Fruit fly (Drosophila melanogaster) whole organism, embryonic: Measurements from ENCODE around the gene frj.

Experiments used
- Atf6 ChIP-seq: fragments of 200-800 bp; sonication (Bioruptor generic); IDR thresholded peaks from 2 replicates; pipeline ENCODE4 v1.3.6; 2022; ENCODE audit warnings: missing biosample characterization, missing genetic modification characterization
- Bdp1 ChIP-seq: fragments of 200-800 bp; sonication (Bioruptor generic); optimal IDR thresholded peaks from 3 replicates; lab custom pipeline; 2016; ENCODE audit warnings: missing biosample characterization, missing genetic modification characterization
- CG10431 ChIP-seq: fragments of 200-800 bp; sonication (Bioruptor generic); optimal IDR thresholded peaks from 3 replicates; lab custom pipeline; 2018; ENCODE audit warnings: missing biosample characterization, mild to moderate bottlenecking, missing genetic modification characterization
- CG10543 ChIP-seq: fragments of 200-800 bp; sonication (Bioruptor generic); optimal IDR thresholded peaks from 3 replicates; lab custom pipeline; 2017; ENCODE audit warnings: missing biosample characterization, mild to moderate bottlenecking, missing genetic modification characterization, moderate library complexity
- CG10959 ChIP-seq: fragments of 200-800 bp; sonication (Bioruptor generic); IDR thresholded peaks from 2 replicates; pipeline ENCODE4 v1.3.6; 2022; ENCODE audit warnings: missing biosample characterization, missing genetic modification characterization
- CG11695 ChIP-seq: fragments of 200-800 bp; sonication (Bioruptor generic); IDR thresholded peaks from 3 replicates; pipeline ENCODE4 v1.3.6; 2022; ENCODE audit warnings: missing biosample characterization, missing genetic modification characterization
- CG11696 ChIP-seq: fragments of 200-800 bp; sonication (Bioruptor generic); IDR thresholded peaks from 2 replicates; pipeline ENCODE4 v1.3.6; 2022; ENCODE audit warnings: missing biosample characterization, missing genetic modification characterization
- CG12769 ChIP-seq: fragments of 200-800 bp; sonication (Bioruptor generic); optimal IDR thresholded peaks from 2 replicates; lab custom pipeline; 2019; ENCODE audit warnings: missing biosample characterization, mild to moderate bottlenecking, missing genetic modification characterization, moderate library complexity
- CG13123 ChIP-seq: fragments of 200-800 bp; sonication (Bioruptor generic); optimal IDR thresholded peaks from 2 replicates; lab custom pipeline; 2016; ENCODE audit warnings: missing biosample characterization, missing genetic modification characterization
- CG17186 ChIP-seq: fragments of 200-800 bp; sonication (Bioruptor generic); optimal IDR thresholded peaks from 3 replicates; lab custom pipeline; 2017; ENCODE audit warnings: missing biosample characterization, missing genetic modification reagents, missing genetic modification characterization
- CG17385 ChIP-seq: fragments of 200-800 bp; sonication (Bioruptor generic); optimal IDR thresholded peaks from 3 replicates; lab custom pipeline; 2018; ENCODE audit warnings: missing biosample characterization, mild to moderate bottlenecking, missing genetic modification characterization
- CG17612 ChIP-seq: fragments of 200-800 bp; sonication (Bioruptor generic); IDR thresholded peaks from 2 replicates; pipeline ENCODE4 v1.3.6; 2022; ENCODE audit warnings: missing biosample characterization, missing genetic modification characterization
- CG17912 ChIP-seq: fragments of 200-800 bp; sonication (Bioruptor generic); optimal IDR thresholded peaks from 2 replicates; lab custom pipeline; 2018; ENCODE audit warnings: missing biosample characterization, mild to moderate bottlenecking, missing genetic modification characterization
- CG31441 ChIP-seq: fragments of 200-800 bp; sonication (Bioruptor generic); IDR thresholded peaks from 2 replicates; pipeline ENCODE4 v1.3.6; 2022; ENCODE audit warnings: missing biosample characterization, missing genetic modification characterization
- CG3281 ChIP-seq: fragments of 200-800 bp; sonication (Bioruptor generic); optimal IDR thresholded peaks from 3 replicates; lab custom pipeline; 2017; ENCODE audit warnings: missing biosample characterization, mild to moderate bottlenecking, missing genetic modification characterization
- CG42726 ChIP-seq: fragments of 200-800 bp; sonication (Bioruptor generic); IDR thresholded peaks from 2 replicates; pipeline ENCODE4 v1.3.6; 2022; ENCODE audit warnings: missing biosample characterization, missing genetic modification characterization; ENCODE audit not compliant: partially characterized antibody
- CG43689 ChIP-seq: fragments of 200-800 bp; sonication (Bioruptor generic); IDR thresholded peaks from 2 replicates; pipeline ENCODE4 v1.3.6; 2022; ENCODE audit warnings: missing biosample characterization, missing genetic modification characterization
- CG6683 ChIP-seq: fragments of 200-800 bp; sonication (Bioruptor generic); optimal IDR thresholded peaks from 2 replicates; lab custom pipeline; 2017; ENCODE audit warnings: missing biosample characterization, mild to moderate bottlenecking, missing genetic modification characterization, missing genetic modification reagents
- CG6689 ChIP-seq: fragments of 200-800 bp; sonication (Bioruptor generic); IDR thresholded peaks from 2 replicates; pipeline ENCODE4 v1.3.6; 2022; ENCODE audit warnings: missing biosample characterization, missing genetic modification characterization
- CG7963 ChIP-seq: fragments of 200-800 bp; sonication (Bioruptor generic); IDR thresholded peaks from 3 replicates; pipeline ENCODE4 v1.3.6; 2022; ENCODE audit warnings: missing biosample characterization, missing genetic modification characterization; ENCODE audit not compliant: partially characterized antibody
- CG8478 ChIP-seq: fragments of >200 bp; optimal IDR thresholded peaks from 2 replicates; lab custom pipeline; 2018
- CHES-1-like ChIP-seq: fragments of 200-800 bp; sonication (Bioruptor generic); optimal IDR thresholded peaks from 2 replicates; lab custom pipeline; 2016; ENCODE audit warnings: missing biosample characterization, missing genetic modification characterization
- Dbx ChIP-seq: fragments of 200-800 bp; sonication (Bioruptor generic); IDR thresholded peaks from 3 replicates; pipeline ENCODE4 v1.3.6; 2022; ENCODE audit warnings: missing biosample characterization, missing genetic modification characterization
- GATAe ChIP-seq: fragments of 200-800 bp; sonication (Bioruptor generic); conservative IDR thresholded peaks from 2 replicates; pipeline ENCODE4 v1.3.6; 2022; ENCODE audit warnings: missing biosample characterization, missing genetic modification characterization
- H2.0 ChIP-seq: fragments of 200-800 bp; sonication (Bioruptor generic); IDR thresholded peaks from 2 replicates; pipeline ENCODE4 v1.3.6; 2022; ENCODE audit warnings: missing biosample characterization, missing genetic modification characterization
- Hey ChIP-seq: fragments of 200-800 bp; sonication (Bioruptor generic); optimal IDR thresholded peaks from 3 replicates; lab custom pipeline; 2018; ENCODE audit warnings: missing biosample characterization, mild to moderate bottlenecking, missing genetic modification characterization
- Hmr ChIP-seq: fragments of 200-800 bp; sonication (Bioruptor generic); optimal IDR thresholded peaks from 3 replicates; lab custom pipeline; 2017; ENCODE audit warnings: mild to moderate bottlenecking, missing biosample characterization, missing genetic modification reagents, missing genetic modification characterization
- Hmx ChIP-seq: fragments of 200-800 bp; sonication (Bioruptor generic); optimal IDR thresholded peaks from 2 replicates; lab custom pipeline; 2016; ENCODE audit warnings: missing biosample characterization, missing genetic modification characterization
- Jarid2 ChIP-seq: fragments of 200-800 bp; sonication (Bioruptor generic); optimal IDR thresholded peaks from 3 replicates; lab custom pipeline; 2017; ENCODE audit warnings: mild to moderate bottlenecking, missing biosample characterization, missing genetic modification reagents, missing genetic modification characterization
- Lpt ChIP-seq: fragments of >200 bp; optimal IDR thresholded peaks from 2 replicates; lab custom pipeline; 2018; ENCODE audit warnings: missing biosample characterization, missing genetic modification characterization
- Neu2 ChIP-seq: fragments of 200-800 bp; sonication (Bioruptor generic); optimal IDR thresholded peaks from 3 replicates; lab custom pipeline; 2016; ENCODE audit warnings: missing biosample characterization, missing genetic modification characterization, borderline replicate concordance
- NfI ChIP-seq: fragments of 200-800 bp; sonication (Bioruptor generic); optimal IDR thresholded peaks from 3 replicates; lab custom pipeline; 2018; ENCODE audit warnings: missing biosample characterization, mild to moderate bottlenecking, missing genetic modification characterization, moderate library complexity
- Oaz ChIP-seq: fragments of 200-800 bp; sonication (Bioruptor generic); IDR thresholded peaks from 2 replicates; pipeline ENCODE4 v1.3.6; 2022; ENCODE audit warnings: missing biosample characterization, missing genetic modification characterization
- Optix ChIP-seq: fragments of 200-800 bp; sonication (Bioruptor generic); IDR thresholded peaks from 3 replicates; pipeline ENCODE4 v1.3.6; 2022; ENCODE audit warnings: missing biosample characterization, missing genetic modification characterization
- TFAM ChIP-seq: fragments of 200-800 bp; sonication (Bioruptor generic); optimal IDR thresholded peaks from 2 replicates; lab custom pipeline; 2017; ENCODE audit warnings: missing biosample characterization, missing genetic modification characterization, inconsistent platforms
- cato ChIP-seq: fragments of 200-800 bp; sonication (Bioruptor generic); optimal IDR thresholded peaks from 2 replicates; lab custom pipeline; 2016; ENCODE audit warnings: missing biosample characterization, missing genetic modification characterization, borderline replicate concordance
- corto ChIP-seq: fragments of 200-800 bp; sonication (Bioruptor generic); optimal IDR thresholded peaks from 2 replicates; lab custom pipeline; 2016; ENCODE audit warnings: missing biosample characterization, mild to moderate bottlenecking, missing genetic modification characterization, moderate library complexity
- crc ChIP-seq: fragments of 200-800 bp; sonication (Bioruptor generic); optimal IDR thresholded peaks from 2 replicates; lab custom pipeline; 2016; ENCODE audit warnings: missing biosample characterization, missing genetic modification characterization
- dimm ChIP-seq: fragments of 200-800 bp; sonication (Bioruptor generic); IDR thresholded peaks from 2 replicates; pipeline ENCODE4 v1.3.6; 2022; ENCODE audit warnings: missing biosample characterization, missing genetic modification characterization
- dmrt11E ChIP-seq: fragments of 200-800 bp; sonication (Bioruptor generic); optimal IDR thresholded peaks from 3 replicates; lab custom pipeline; 2018; ENCODE audit warnings: missing biosample characterization, mild to moderate bottlenecking, missing genetic modification characterization, moderate library complexity
- fu2 ChIP-seq: fragments of 200-800 bp; sonication (Bioruptor generic); optimal IDR thresholded peaks from 2 replicates; lab custom pipeline; 2016; ENCODE audit warnings: missing biosample characterization, missing genetic modification characterization
- gcm2 ChIP-seq: fragments of 200-800 bp; sonication (Bioruptor generic); optimal IDR thresholded peaks from 2 replicates; lab custom pipeline; 2016; ENCODE audit warnings: missing biosample characterization, missing genetic modification characterization
- grn ChIP-seq: fragments of 200-800 bp; sonication (Bioruptor generic); optimal IDR thresholded peaks from 3 replicates; lab custom pipeline; 2017; ENCODE audit warnings: missing biosample characterization, missing genetic modification characterization
- gsb-n ChIP-seq: fragments of 200-800 bp; sonication (Bioruptor generic); optimal IDR thresholded peaks from 3 replicates; lab custom pipeline; 2018; ENCODE audit warnings: missing biosample characterization, mild to moderate bottlenecking, missing genetic modification characterization
- mam ChIP-seq: fragments of 200-800 bp; sonication (Bioruptor generic); optimal IDR thresholded peaks from 3 replicates; lab custom pipeline; 2016; ENCODE audit warnings: missing biosample characterization, missing genetic modification characterization
- schlank ChIP-seq: fragments of 200-800 bp; sonication (Bioruptor generic); optimal IDR thresholded peaks from 2 replicates; lab custom pipeline; 2018; ENCODE audit warnings: missing biosample characterization, mild to moderate bottlenecking, missing genetic modification characterization
- scrt ChIP-seq: fragments of 200-800 bp; sonication (Bioruptor generic); optimal IDR thresholded peaks from 2 replicates; lab custom pipeline; 2018; ENCODE audit warnings: missing biosample characterization, mild to moderate bottlenecking, missing genetic modification characterization, moderate library complexity
- seq ChIP-seq: fragments of 200-800 bp; sonication (Bioruptor generic); IDR thresholded peaks from 2 replicates; pipeline ENCODE4 v1.3.6; 2022; ENCODE audit warnings: missing biosample characterization, missing genetic modification characterization
- shn ChIP-seq: fragments of 200-800 bp; sonication (Bioruptor generic); optimal IDR thresholded peaks from 3 replicates; lab custom pipeline; 2016; ENCODE audit warnings: missing biosample characterization, missing genetic modification characterization
- slbo ChIP-seq: fragments of 200-800 bp; sonication (Bioruptor generic); IDR thresholded peaks from 2 replicates; pipeline ENCODE4 v1.3.6; 2022; ENCODE audit warnings: missing biosample characterization, missing genetic modification characterization
- trem ChIP-seq: fragments of 200-800 bp; optimal IDR thresholded peaks from 3 replicates; lab custom pipeline; 2019; ENCODE audit warnings: missing biosample characterization, mild to moderate bottlenecking, missing genetic modification characterization, moderate library complexity

Gene frj

dm6 chr2L:6490783-6491249 is 35.0 kb downstream of the frj start, which contains the start of the genes Phf5a and CG31638 (continued):
- TF ChIP-seq CG10959 (GFP tag; lab: Robert Waterston, UW) = peak; percentile 34; the same call in 1 of the 2 replicates
- TF ChIP-seq dimm (GFP tag; lab: Robert Waterston, UW) = 0 out of 2 replicates have a peak, but pooled peaks have one; percentile 33
- no peak for TF ChIP-seq CG12769 (tag; lab: Kevin White, UChicago)
- peak; percentile 68; the same call in 1 of the 2 replicates for TF ChIP-seq Atf6
- TF ChIP-seq dmrt11E = peak; percentile 93
- no peak for TF ChIP-seq corto (GFP tag; lab: Kevin White, UChicago)
- peak; percentile 62 for TF ChIP-seq NfI
- peak; percentile 58 for TF ChIP-seq shn (GFP tag; lab: Kevin White, UChicago)
- TF ChIP-seq Oaz = peak; percentile 63; the same call in 1 of the 2 replicates
- peak; percentile 79 for TF ChIP-seq CG13123
- peak; percentile 94 for TF ChIP-seq CG3281 (GFP tag; lab: Kevin White, UChicago)
- TF ChIP-seq CG10431 (GFP tag; lab: Kevin White, UChicago) = peak; percentile 90
- TF ChIP-seq CG42726 (GFP tag; lab: Robert Waterston, UW) = no peak
- TF ChIP-seq CG6683 (GFP tag; lab: Kevin White, UChicago) = peak; percentile 84
- TF ChIP-seq slbo = peak; percentile 96
- no peak for TF ChIP-seq CG8478 (lab: Kevin White, UChicago)
- peak; percentile 90 for TF ChIP-seq gsb-n (tag; lab: Kevin White, UChicago)
- peak; percentile 84 for TF ChIP-seq CG10543
- TF ChIP-seq GATAe = peak; percentile 91
- peak; percentile 89 for TF ChIP-seq Optix
- TF ChIP-seq gcm2 (GFP tag; lab: Kevin White, UChicago) = peak; percentile 70
- peak; percentile 81 for TF ChIP-seq mam (GFP tag; lab: Kevin White, UChicago)
- TF ChIP-seq Lpt (GFP tag; lab: Kevin White, UChicago) = no peak
- TF ChIP-seq CHES-1-like (GFP tag; lab: Kevin White, UChicago) = peak; percentile 80
- peak; percentile 69 for TF ChIP-seq TFAM (GFP tag; lab: Kevin White, UChicago)
- TF ChIP-seq seq (GFP tag; lab: Robert Waterston, UW) = peak; percentile 79
- peak; percentile 76 for TF ChIP-seq fu2 (GFP tag; lab: Kevin White, UChicago)
- peak; percentile 74 for TF ChIP-seq Jarid2
- TF ChIP-seq Dbx (GFP tag; lab: Robert Waterston, UW) = peak; percentile 54; the same call in 2 of the 3 replicates
- TF ChIP-seq CG7963 = no peak
- peak; percentile 90 for TF ChIP-seq CG11696
- peak; percentile 96 for TF ChIP-seq trem
- no peak for TF ChIP-seq grn (GFP tag; lab: Kevin White, UChicago)
- peak; percentile 90 for TF ChIP-seq CG17385 (GFP tag; lab: Kevin White, UChicago)
- TF ChIP-seq schlank = peak; percentile 57
- TF ChIP-seq CG43689 (GFP tag; lab: Robert Waterston, UW) = peak; percentile 92
- TF ChIP-seq CG17612 (GFP tag; lab: Robert Waterston, UW) = peak; percentile 94
- TF ChIP-seq Neu2 (GFP tag; lab: Kevin White, UChicago) = no peak
- peak; percentile 38 for TF ChIP-seq crc
- TF ChIP-seq CG11695 (GFP tag; lab: Robert Waterston, UW) = peak; percentile 93
- TF ChIP-seq Hey (tag; lab: Kevin White, UChicago) = no peak
- peak; percentile 88 for TF ChIP-seq scrt (GFP tag; lab: Kevin White, UChicago)
- peak; percentile 95 for TF ChIP-seq cato (GFP tag; lab: Kevin White, UChicago)
- peak; percentile 97 for TF ChIP-seq CG31441
- peak; percentile 18 for TF ChIP-seq Hmx (GFP tag; lab: Kevin White, UChicago)
- TF ChIP-seq H2.0 (GFP tag; lab: Robert Waterston, UW) = peak; percentile 53; the same call in 1 of the 2 replicates
- peak; percentile 85 for TF ChIP-seq Bdp1 (GFP tag; lab: Kevin White, UChicago)
- peak; percentile 97 for TF ChIP-seq CG6689 (GFP tag; lab: Robert Waterston, UW)
- no peak for TF ChIP-seq CG17912 (GFP tag; lab: Kevin White, UChicago)
- TF ChIP-seq CG17186 (GFP tag; lab: Kevin White, UChicago) = peak; percentile 22
- peak; percentile 96 for TF ChIP-seq Hmr
